Worm (Caenorhabditis elegans) whole organism, L1 larva: Measurements from ENCODE around the gene psf-1.

Experiments
- F16B12.6 ChIP-seq: fragments of 150-350 bp; optimal IDR thresholded peaks from 2 replicates; lab custom pipeline; 2014; ENCODE audit warnings: missing biosample characterization, missing genetic modification characterization
- aha-1 ChIP-seq: fragments of 150-350 bp; optimal IDR thresholded peaks from 2 replicates; lab custom pipeline; 2014; ENCODE audit warnings: missing biosample characterization, missing genetic modification characterization
- dpl-1 ChIP-seq, 3 experiments: fragments of 150-350 bp in 2 of 3; sonication (generic microtip) in 1 of 3; optimal IDR thresholded peaks; 2 replicates each; lab custom pipeline; 2014 to 2017; ENCODE audit warnings: missing biosample characterization in 3 of 3, missing genetic modification characterization in 3 of 3, missing genetic modification reagents in 3 of 3
- efl-1 ChIP-seq, 4 experiments: fragments of 150-350 bp; optimal IDR thresholded peaks in 3 of 4; peaks in 1 of 4; 1 replicate in 1 of 4; 2 replicates in 3 of 4; lab custom pipeline; 2014; ENCODE audit warnings: missing biosample characterization in 2 of 4, missing genetic modification characterization in 2 of 4, missing genetic modification reagents in 2 of 4
- nhr-12 ChIP-seq: sonication (generic microtip); optimal IDR thresholded peaks from 2 replicates; lab custom pipeline; 2017; ENCODE audit warnings: missing biosample characterization, missing genetic modification characterization
- nhr-20 ChIP-seq: sonication (generic microtip); optimal IDR thresholded peaks from 2 replicates; lab custom pipeline; 2016; ENCODE audit warnings: mild to moderate bottlenecking, missing genetic modification characterization, missing compliant biosample characterization
- nhr-90 ChIP-seq: sonication (generic microtip); optimal IDR thresholded peaks from 2 replicates; lab custom pipeline; 2016; ENCODE audit warnings: mild to moderate bottlenecking, missing genetic modification characterization, missing compliant biosample characterization; ENCODE audit not compliant: poor library complexity
- pag-3 ChIP-seq: sonication (generic microtip); optimal IDR thresholded peaks from 2 replicates; lab custom pipeline; 2017; ENCODE audit warnings: missing genetic modification characterization, mild to moderate bottlenecking, missing compliant biosample characterization, antibody characterized with exemption, borderline replicate concordance; ENCODE audit not compliant: insufficient read depth
- skn-1 ChIP-seq: fragments of 150-350 bp; optimal IDR thresholded peaks from 2 replicates; lab custom pipeline; 2014; ENCODE audit warnings: missing biosample characterization, missing genetic modification characterization
- snpc-4 ChIP-seq: fragments of 150-350 bp; optimal IDR thresholded peaks from 2 replicates; lab custom pipeline; 2014; ENCODE audit warnings: missing biosample characterization, missing genetic modification characterization
- ztf-4 ChIP-seq: fragments of 150-350 bp; optimal IDR thresholded peaks from 2 replicates; lab custom pipeline; 2014; ENCODE audit warnings: missing biosample characterization, missing genetic modification characterization

ce11 chrII:9933947-9934383 is 34.5 kb upstream of the psf-1 start:
- TF ChIP-seq snpc-4 (tag; lab: Kevin White, UChicago) (no peak), skn-1 (no peak), pag-3 (tag; lab: Kevin White, UChicago) (no peak), aha-1 (tag; lab: Kevin White, UChicago) (no peak), dpl-1 (GFP tag; optimal IDR thresholded peaks at IDR 0.05; lab: Kevin White, UChicago) (peak in 1 of 3 experiments; percentile 4), nhr-20 (peak; percentile 14), efl-1 (optimal IDR thresholded peaks at IDR 0.05; lab: Kevin White, UChicago) (no peak), efl-1 (GFP tag; optimal IDR thresholded peaks at IDR 0.05 in 1 of 2; lab: Kevin White, UChicago) (peak in 1 of 2 experiments; percentile 88), ztf-4 (tag; lab: Kevin White, UChicago) (no peak), nhr-12 (tag; lab: Kevin White, UChicago) (no peak), nhr-90 (tag; lab: Kevin White, UChicago) (peak; percentile 58), F16B12.6 (no peak)
